Worm (Caenorhabditis elegans): ENCODE results near the gene D2023.4.

DNA sequence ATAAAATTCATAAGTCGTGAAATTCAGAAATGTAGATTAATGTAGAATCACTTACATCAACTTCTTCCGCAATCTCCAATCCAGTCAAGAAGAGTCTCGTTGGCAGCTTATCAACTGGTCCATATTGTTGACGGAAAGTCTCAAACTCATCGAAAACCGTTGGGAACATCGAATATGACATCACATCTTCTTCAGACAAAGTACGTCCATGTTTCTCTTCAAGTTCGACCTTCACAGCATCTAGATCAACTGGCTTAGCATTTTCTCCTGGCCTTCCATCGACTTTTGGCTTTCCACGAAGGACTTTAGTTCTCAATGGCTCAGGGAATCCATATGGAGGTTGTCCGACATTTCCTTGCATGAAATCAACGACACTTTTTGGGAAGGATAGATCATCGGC lies 6.8 kb downstream of the D2023.4 start:
- no peak for TF ChIP-seq nhr-25 (tag; optimal IDR thresholded peaks at IDR 0.05)
- no peak for TF ChIP-seq snpc-4 (tag; optimal IDR thresholded peaks at IDR 0.05)
- no peak for TF ChIP-seq ceh-28 (tag; optimal IDR thresholded peaks at IDR 0.05)
- no peak for TF ChIP-seq ztf-11 (tag; optimal IDR thresholded peaks at IDR 0.05)
- TF ChIP-seq mdl-1 (tag; optimal IDR thresholded peaks at IDR 0.05): no peak
- no peak for TF ChIP-seq ztf-4 (tag; optimal IDR thresholded peaks at IDR 0.05)
- no peak for TF ChIP-seq pha-4 (tag; optimal IDR thresholded peaks at IDR 0.05)
- TF ChIP-seq nhr-28 (tag; optimal IDR thresholded peaks at IDR 0.05): no peak
- no peak for TF ChIP-seq ceh-16 (tag; optimal IDR thresholded peaks at IDR 0.05)
- TF ChIP-seq ama-1 (optimal IDR thresholded peaks at IDR 0.05): peak; percentile 55

Data from whole organism, L3 larva.